Worm (Caenorhabditis elegans) whole organism, L1 larva: ENCODE measurements around the gene K02E11.6.
"Not testable (repeated sequence)": the region's sequence is repeated elsewhere in the genome, so short reads cannot be mapped to it uniquely, and the experiment has no call there.

Source experiments
- C16A3.4 ChIP-seq: fragments of 150-350 bp; optimal IDR thresholded peaks from 2 replicates; lab custom pipeline; 2014; ENCODE audit warnings: missing biosample characterization, missing genetic modification characterization
- aha-1 ChIP-seq: fragments of 150-350 bp; optimal IDR thresholded peaks from 2 replicates; lab custom pipeline; 2014; ENCODE audit warnings: missing biosample characterization, missing genetic modification characterization
- blmp-1 ChIP-seq: fragments of 150-350 bp; optimal IDR thresholded peaks from 2 replicates; lab custom pipeline; 2014; ENCODE audit warnings: missing biosample characterization, missing genetic modification characterization
- jun-1 ChIP-seq: fragments of 150-350 bp; optimal IDR thresholded peaks from 2 replicates; lab custom pipeline; 2014; ENCODE audit warnings: missing biosample characterization, missing genetic modification reagents, missing genetic modification characterization
- lin-13 ChIP-seq: fragments of 150-350 bp; optimal IDR thresholded peaks from 2 replicates; lab custom pipeline; 2014; ENCODE audit warnings: missing biosample characterization, missing genetic modification reagents, missing genetic modification characterization
- skn-1 ChIP-seq: fragments of 150-350 bp; optimal IDR thresholded peaks from 2 replicates; lab custom pipeline; 2014; ENCODE audit warnings: missing biosample characterization, missing genetic modification characterization
- snpc-4 ChIP-seq: fragments of 150-350 bp; optimal IDR thresholded peaks from 2 replicates; lab custom pipeline; 2014; ENCODE audit warnings: missing biosample characterization, missing genetic modification characterization
- ztf-4 ChIP-seq: fragments of 150-350 bp; optimal IDR thresholded peaks from 2 replicates; lab custom pipeline; 2014; ENCODE audit warnings: missing biosample characterization, missing genetic modification characterization

- TF ChIP-seq lin-13 (GFP tag; lab: Kevin White, UChicago); C16A3.4; jun-1; aha-1 (tag; lab: Kevin White, UChicago); ztf-4 (tag; lab: Kevin White, UChicago); skn-1; blmp-1 (tag; lab: Kevin White, UChicago); snpc-4 (tag; lab: Kevin White, UChicago): not testable (repeated sequence)
Measured at ce11 chrV:14274268-14274667, 25.7 kb downstream of the K02E11.6 start, which contains the start of gene F40G12.7.
